Fruit fly (Drosophila melanogaster) whole organism, embryonic: Measurements from ENCODE around the gene Sld5.

Source experiments
- Aef1 ChIP-seq: fragments of 200-800 bp; sonication (Bioruptor generic); IDR thresholded peaks from 3 replicates; pipeline ENCODE4 v1.3.6; 2022; ENCODE audit warnings: missing biosample characterization, missing genetic modification characterization
- B-H1 ChIP-seq: fragments of 200-800 bp; sonication (Bioruptor generic); IDR thresholded peaks from 3 replicates; pipeline ENCODE4 v1.3.6; 2022; ENCODE audit warnings: missing biosample characterization, missing genetic modification characterization
- B-H2 ChIP-seq: fragments of 200-800 bp; sonication (Bioruptor generic); optimal IDR thresholded peaks from 2 replicates; lab custom pipeline; 2018; ENCODE audit warnings: missing biosample characterization, mild to moderate bottlenecking, missing genetic modification characterization
- CG12155 ChIP-seq: fragments of 200-800 bp; sonication (Bioruptor generic); optimal IDR thresholded peaks from 3 replicates; lab custom pipeline; 2016; ENCODE audit warnings: missing biosample characterization, missing genetic modification characterization
- CG12659 ChIP-seq: fragments of 200-800 bp; sonication (Bioruptor generic); optimal IDR thresholded peaks from 3 replicates; lab custom pipeline; 2017; ENCODE audit warnings: mild to moderate bottlenecking, missing biosample characterization, missing genetic modification reagents, missing genetic modification characterization
- CG14710 ChIP-seq: fragments of 200-800 bp; sonication (Bioruptor generic); optimal IDR thresholded peaks from 3 replicates; lab custom pipeline; 2019; ENCODE audit warnings: missing biosample characterization, mild to moderate bottlenecking, missing genetic modification characterization, moderate library complexity
- CG14860 ChIP-seq: fragments of 200-800 bp; sonication (Bioruptor generic); IDR thresholded peaks from 3 replicates; pipeline ENCODE4 v1.3.6; 2022; ENCODE audit warnings: missing biosample characterization, missing genetic modification characterization; ENCODE audit not compliant: partially characterized antibody
- CG1529 ChIP-seq: fragments of 200-800 bp; sonication (Bioruptor generic); optimal IDR thresholded peaks from 3 replicates; lab custom pipeline; 2018; ENCODE audit warnings: missing biosample characterization, missing genetic modification characterization
- CG15696 ChIP-seq: fragments of 200-800 bp; sonication (Bioruptor generic); optimal IDR thresholded peaks from 2 replicates; lab custom pipeline; 2019; ENCODE audit warnings: missing biosample characterization, mild to moderate bottlenecking, missing genetic modification characterization, moderate library complexity
- CG17612 ChIP-seq: fragments of 200-800 bp; sonication (Bioruptor generic); IDR thresholded peaks from 2 replicates; pipeline ENCODE4 v1.3.6; 2022; ENCODE audit warnings: missing biosample characterization, missing genetic modification characterization
- CG17802 ChIP-seq: fragments of 200-800 bp; sonication (Bioruptor generic); optimal IDR thresholded peaks from 2 replicates; lab custom pipeline; 2018; ENCODE audit warnings: missing biosample characterization, mild to moderate bottlenecking, missing genetic modification characterization, moderate library complexity
- CG17829 ChIP-seq: fragments of 200-800 bp; optimal IDR thresholded peaks from 2 replicates; lab custom pipeline; 2019; ENCODE audit warnings: missing biosample characterization, mild to moderate bottlenecking, missing genetic modification characterization, moderate library complexity
- CG18262 ChIP-seq: fragments of 200-800 bp; optimal IDR thresholded peaks from 3 replicates; lab custom pipeline; 2019; ENCODE audit warnings: missing biosample characterization, mild to moderate bottlenecking, missing genetic modification characterization, moderate library complexity
- CG2712 ChIP-seq: fragments of 200-800 bp; optimal IDR thresholded peaks from 3 replicates; lab custom pipeline; 2019; ENCODE audit warnings: missing biosample characterization, mild to moderate bottlenecking, missing genetic modification characterization, moderate library complexity
- CG3407 ChIP-seq: fragments of 200-800 bp; sonication (Bioruptor generic); optimal IDR thresholded peaks from 2 replicates; lab custom pipeline; 2018; ENCODE audit warnings: missing biosample characterization, mild to moderate bottlenecking, missing genetic modification characterization
- CG34422 ChIP-seq: fragments of 200-800 bp; sonication (Bioruptor generic); IDR thresholded peaks from 3 replicates; pipeline ENCODE4 v1.3.6; 2022; ENCODE audit warnings: missing biosample characterization, missing genetic modification characterization
- CG4424 ChIP-seq: fragments of 200-800 bp; sonication (Bioruptor generic); optimal IDR thresholded peaks from 3 replicates; lab custom pipeline; 2016; ENCODE audit warnings: missing biosample characterization, missing genetic modification characterization
- CG4730 ChIP-seq: fragments of 200-800 bp; sonication (Bioruptor generic); IDR thresholded peaks from 2 replicates; pipeline ENCODE4 v1.3.6; 2022; ENCODE audit warnings: missing biosample characterization, missing genetic modification characterization
- CG8281 ChIP-seq: fragments of 200-800 bp; sonication (Bioruptor generic); optimal IDR thresholded peaks from 2 replicates; lab custom pipeline; 2018; ENCODE audit warnings: missing biosample characterization, mild to moderate bottlenecking, missing genetic modification characterization, moderate library complexity
- CG8924 ChIP-seq: fragments of 200-800 bp; optimal IDR thresholded peaks from 3 replicates; lab custom pipeline; 2019; ENCODE audit warnings: missing biosample characterization, mild to moderate bottlenecking, missing genetic modification characterization, moderate library complexity
- CG9817 ChIP-seq: fragments of 200-800 bp; sonication (Bioruptor generic); optimal IDR thresholded peaks from 2 replicates; lab custom pipeline; 2018; ENCODE audit warnings: missing biosample characterization, mild to moderate bottlenecking, missing genetic modification characterization, moderate library complexity
- D19A ChIP-seq: fragments of 200-800 bp; optimal IDR thresholded peaks from 3 replicates; lab custom pipeline; 2019; ENCODE audit warnings: missing biosample characterization, mild to moderate bottlenecking, missing genetic modification characterization, moderate library complexity
- D19B ChIP-seq: fragments of 200-800 bp; sonication (Bioruptor generic); optimal IDR thresholded peaks from 2 replicates; lab custom pipeline; 2017; ENCODE audit warnings: missing biosample characterization, mild to moderate bottlenecking, missing genetic modification characterization
- Deaf1 ChIP-seq: fragments of 200-800 bp; optimal IDR thresholded peaks from 3 replicates; lab custom pipeline; 2019; ENCODE audit warnings: missing biosample characterization, mild to moderate bottlenecking, missing genetic modification characterization, moderate library complexity
- Drgx ChIP-seq: fragments of 200-800 bp; sonication (Bioruptor generic); IDR thresholded peaks from 2 replicates; pipeline ENCODE4 v1.3.6; 2022; ENCODE audit warnings: missing biosample characterization, missing genetic modification characterization
- Eip74EF ChIP-seq, 2 experiments: fragments of 200-800 bp in 1 of 2; fragments of >200 bp in 1 of 2; sonication (Bioruptor generic) in 1 of 2; optimal IDR thresholded peaks; 2 replicates each; lab custom pipeline; 2017 to 2019; ENCODE audit warnings: missing biosample characterization in 2 of 2, missing genetic modification characterization in 2 of 2, mild to moderate bottlenecking in 1 of 2, moderate library complexity in 1 of 2
- Elba2 ChIP-seq: fragments of 200-800 bp; sonication (Bioruptor generic); optimal IDR thresholded peaks from 3 replicates; lab custom pipeline; 2016; ENCODE audit warnings: missing biosample characterization, missing genetic modification characterization
- Fer3 ChIP-seq: fragments of 200-800 bp; sonication (Bioruptor generic); optimal IDR thresholded peaks from 2 replicates; lab custom pipeline; 2018; ENCODE audit warnings: missing biosample characterization, mild to moderate bottlenecking, missing genetic modification characterization, moderate library complexity
- Hr3 ChIP-seq: fragments of 200-800 bp; sonication (Bioruptor generic); optimal IDR thresholded peaks from 3 replicates; lab custom pipeline; 2016; ENCODE audit warnings: missing biosample characterization, missing genetic modification characterization
- Lim3 ChIP-seq: fragments of 200-800 bp; sonication (Bioruptor generic); IDR thresholded peaks from 2 replicates; pipeline ENCODE4 v1.3.6; 2022; ENCODE audit warnings: missing biosample characterization, missing genetic modification characterization
- Meics ChIP-seq: fragments of 200-800 bp; sonication (Bioruptor generic); optimal IDR thresholded peaks from 2 replicates; lab custom pipeline; 2017; ENCODE audit warnings: missing biosample characterization, mild to moderate bottlenecking, missing genetic modification characterization
- Opbp ChIP-seq: fragments of 200-800 bp; sonication (Bioruptor generic); IDR thresholded peaks from 3 replicates; pipeline ENCODE4 v1.3.6; 2022; ENCODE audit warnings: missing biosample characterization, missing genetic modification characterization; ENCODE audit not compliant: partially characterized antibody
- Rfx ChIP-seq: fragments of 200-800 bp; sonication (Bioruptor generic); IDR thresholded peaks from 2 replicates; pipeline ENCODE4 v1.3.6; 2022; ENCODE audit warnings: missing biosample characterization, missing genetic modification characterization
- Sox102F ChIP-seq: fragments of 200-800 bp; sonication (Bioruptor generic); optimal IDR thresholded peaks from 2 replicates; lab custom pipeline; 2018; ENCODE audit warnings: missing biosample characterization, mild to moderate bottlenecking, missing genetic modification characterization, moderate library complexity
- Spps ChIP-seq: fragments of 200-800 bp; sonication (Bioruptor generic); optimal IDR thresholded peaks from 2 replicates; lab custom pipeline; 2018; ENCODE audit warnings: missing biosample characterization, mild to moderate bottlenecking, missing genetic modification characterization
- Vsx1 ChIP-seq: fragments of 200-800 bp; sonication (Bioruptor generic); optimal IDR thresholded peaks from 2 replicates; lab custom pipeline; 2017; ENCODE audit warnings: missing biosample characterization, mild to moderate bottlenecking, missing genetic modification characterization, missing genetic modification reagents
- ac ChIP-seq: fragments of 200-800 bp; sonication (Bioruptor generic); optimal IDR thresholded peaks from 3 replicates; lab custom pipeline; 2017; ENCODE audit warnings: missing biosample characterization, mild to moderate bottlenecking, missing genetic modification characterization
- danr ChIP-seq: fragments of 200-800 bp; sonication (Bioruptor generic); IDR thresholded peaks from 2 replicates; pipeline ENCODE4 v1.3.6; 2022; ENCODE audit warnings: missing biosample characterization, missing genetic modification characterization
- dmrt11E ChIP-seq: fragments of 200-800 bp; sonication (Bioruptor generic); optimal IDR thresholded peaks from 3 replicates; lab custom pipeline; 2018; ENCODE audit warnings: missing biosample characterization, mild to moderate bottlenecking, missing genetic modification characterization, moderate library complexity
- dpn ChIP-seq, 2 experiments: fragments of 200-800 bp; sonication (Bioruptor generic); optimal IDR thresholded peaks; 3 replicates each; lab custom pipeline; 2016; ENCODE audit warnings: missing biosample characterization in 2 of 2, missing genetic modification characterization in 2 of 2
- gem ChIP-seq: fragments of 200-800 bp; sonication (Bioruptor generic); optimal IDR thresholded peaks from 2 replicates; lab custom pipeline; 2019; ENCODE audit warnings: missing biosample characterization, mild to moderate bottlenecking, missing genetic modification characterization, moderate library complexity
- h ChIP-seq: fragments of >200 bp; optimal IDR thresholded peaks from 2 replicates; lab custom pipeline; 2017
- hth ChIP-seq: fragments of >200 bp; optimal IDR thresholded peaks from 2 replicates; lab custom pipeline; 2017; ENCODE audit warnings: inconsistent platforms
- nerfin-2 ChIP-seq: fragments of 200-800 bp; sonication (Bioruptor generic); IDR thresholded peaks from 2 replicates; pipeline ENCODE4 v1.3.6; 2022; ENCODE audit warnings: missing biosample characterization, missing genetic modification characterization; ENCODE audit not compliant: partially characterized antibody
- pfk ChIP-seq: fragments of 200-800 bp; sonication (Bioruptor generic); optimal IDR thresholded peaks from 2 replicates; lab custom pipeline; 2018; ENCODE audit warnings: missing biosample characterization, mild to moderate bottlenecking, missing genetic modification characterization, moderate library complexity
- ranshi ChIP-seq: fragments of 200-800 bp; sonication (Bioruptor generic); IDR thresholded peaks from 2 replicates; pipeline ENCODE4 v1.3.6; 2022; ENCODE audit warnings: missing biosample characterization, missing genetic modification characterization
- salm ChIP-seq: fragments of 200-800 bp; sonication (Bioruptor generic); optimal IDR thresholded peaks from 2 replicates; lab custom pipeline; 2018; ENCODE audit warnings: missing biosample characterization, mild to moderate bottlenecking, missing genetic modification characterization
- sqz ChIP-seq: fragments of 200-800 bp; sonication (Bioruptor generic); optimal IDR thresholded peaks from 3 replicates; lab custom pipeline; 2018; ENCODE audit warnings: missing biosample characterization, mild to moderate bottlenecking, missing genetic modification characterization
- sug ChIP-seq: fragments of 200-800 bp; optimal IDR thresholded peaks from 2 replicates; lab custom pipeline; 2019; ENCODE audit warnings: missing biosample characterization, mild to moderate bottlenecking, missing genetic modification characterization, moderate library complexity
- twi ChIP-seq: fragments of 200-800 bp; optimal IDR thresholded peaks from 2 replicates; lab custom pipeline; 2019; ENCODE audit warnings: missing biosample characterization, mild to moderate bottlenecking, missing genetic modification characterization, moderate library complexity

Sld5 gene

dm6 chr3R:26014262-26014833 lies 42.0 kb downstream of the Sld5 start, which contains the start of gene Kaz-m1 (continued):
- TF ChIP-seq Hr3, result no peak
- peak; percentile 80 for TF ChIP-seq CG18262 (tag; lab: Kevin White, UChicago)
- peak; percentile 38 for TF ChIP-seq Spps (tag; lab: Kevin White, UChicago)
- no peak for TF ChIP-seq CG17612 (GFP tag; lab: Robert Waterston, UW)
- no peak for TF ChIP-seq h
- peak; percentile 17; the same call in 1 of the 3 replicates for TF ChIP-seq B-H1
- no peak for TF ChIP-seq CG34422 (GFP tag; lab: Robert Waterston, UW)
- no peak for TF ChIP-seq CG14860 (GFP tag; lab: Robert Waterston, UW)
- peak; percentile 33 for TF ChIP-seq CG1529 (GFP tag; lab: Kevin White, UChicago)
- TF ChIP-seq Eip74EF (GFP tag; optimal IDR thresholded peaks at IDR 0.05; lab: Kevin White, UChicago), result peak in 1 of 2 experiments; percentile 42
- TF ChIP-seq Vsx1 (GFP tag; lab: Kevin White, UChicago), result no peak
- TF ChIP-seq pfk (GFP tag; lab: Kevin White, UChicago), result no peak
- TF ChIP-seq salm (tag; lab: Kevin White, UChicago), result peak; percentile 9
- TF ChIP-seq Aef1 (GFP tag; lab: Robert Waterston, UW), result no peak
- TF ChIP-seq danr (GFP tag; lab: Robert Waterston, UW), result no peak
- TF ChIP-seq sqz (GFP tag; lab: Kevin White, UChicago), result no peak
- no peak for TF ChIP-seq Drgx
- no peak for TF ChIP-seq CG4730 (GFP tag; lab: Robert Waterston, UW)
- peak; percentile 42; the same call in 1 of the 2 replicates for TF ChIP-seq Rfx (GFP tag; lab: Robert Waterston, UW)
- peak; percentile 73 for TF ChIP-seq dmrt11E (tag; lab: Kevin White, UChicago)
- peak; percentile 55 for TF ChIP-seq CG9817
- peak; percentile 57 for TF ChIP-seq sug (tag; lab: Kevin White, UChicago)
- TF ChIP-seq CG4424 (GFP tag; lab: Kevin White, UChicago), result peak; percentile 42
- peak; percentile 30 for TF ChIP-seq CG12155 (GFP tag; lab: Kevin White, UChicago)
- peak; percentile 59 for TF ChIP-seq Fer3
- TF ChIP-seq B-H2 (GFP tag; lab: Kevin White, UChicago), result peak; percentile 6
- peak; percentile 56 for TF ChIP-seq Deaf1 (tag; lab: Kevin White, UChicago)
- peak; percentile 99 for TF ChIP-seq D19A (tag; lab: Kevin White, UChicago)
- TF ChIP-seq Sox102F, result peak; percentile 63
- TF ChIP-seq D19B, result no peak
- TF ChIP-seq gem (tag; lab: Kevin White, UChicago), result peak; percentile 82
- TF ChIP-seq dpn (GFP tag; optimal IDR thresholded peaks at IDR 0.05; lab: Kevin White, UChicago), result peak in 1 of 2 experiments; percentile 31
- 0 out of 2 replicates have a peak, but pooled peaks have one; percentile 8 for TF ChIP-seq ranshi (GFP tag; lab: Robert Waterston, UW)
- no peak for TF ChIP-seq CG17802 (tag; lab: Kevin White, UChicago)
- TF ChIP-seq CG15696 (tag; lab: Kevin White, UChicago), result peak; percentile 51
- peak; percentile 14 for TF ChIP-seq CG3407 (GFP tag; lab: Kevin White, UChicago)
- no peak for TF ChIP-seq ac (GFP tag; lab: Kevin White, UChicago)
- peak; percentile 70 for TF ChIP-seq CG8924 (tag; lab: Kevin White, UChicago)
- TF ChIP-seq CG14710, result peak; percentile 70
- TF ChIP-seq Lim3 (GFP tag; lab: Robert Waterston, UW), result no peak
- peak; percentile 22 for TF ChIP-seq CG12659 (GFP tag; lab: Kevin White, UChicago)
- TF ChIP-seq Opbp (GFP tag; lab: Robert Waterston, UW), result no peak
- TF ChIP-seq hth, result no peak
- TF ChIP-seq CG2712 (tag; lab: Kevin White, UChicago), result peak; percentile 81
- TF ChIP-seq Elba2, result no peak
- peak; percentile 39 for TF ChIP-seq CG8281
- peak; percentile 62 for TF ChIP-seq Meics (GFP tag; lab: Kevin White, UChicago)
- TF ChIP-seq CG17829, result peak; percentile 64
- no peak for TF ChIP-seq twi (tag; lab: Kevin White, UChicago)
- TF ChIP-seq nerfin-2 (GFP tag; lab: Robert Waterston, UW), result no peak
